Fruit fly (Drosophila melanogaster): Measurements from ENCODE around the gene Pdhb.

dm6 chr3R:29082511-29083296, 30.2 kb upstream of the Pdhb start:
- TF ChIP-seq pan (optimal IDR thresholded peaks at IDR 0.05) (no peak), psq (optimal IDR thresholded peaks at IDR 0.05) (no peak), CG8478 (optimal IDR thresholded peaks at IDR 0.05) (no peak)
